Fruit fly (Drosophila melanogaster): Measurements from ENCODE around the gene y.

DNA sequence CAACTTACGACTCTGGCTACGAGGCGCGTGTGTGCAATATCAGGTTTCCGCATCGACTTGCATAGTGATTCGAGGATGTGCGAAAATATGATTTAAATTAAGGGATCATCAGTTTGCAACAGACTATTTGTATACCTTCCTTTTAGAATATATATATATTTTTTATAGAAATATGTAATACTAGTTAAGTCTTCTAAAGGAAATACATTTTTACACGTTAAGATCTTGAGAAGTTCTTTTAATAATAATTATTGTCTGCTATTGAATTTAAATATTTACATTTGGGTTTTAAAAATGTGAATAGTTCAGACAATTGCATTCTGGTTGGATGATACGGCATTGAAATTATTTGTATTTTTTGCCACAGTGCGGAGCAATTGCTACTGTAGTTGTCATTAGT, 10.5 kb downstream of the y start:
- no peak for TF ChIP-seq bab1 (GFP tag; optimal IDR thresholded peaks at IDR 0.05)
- no peak for TF ChIP-seq CG14711 (tag; optimal IDR thresholded peaks at IDR 0.05)
- no peak for TF ChIP-seq CG33017 (tag; optimal IDR thresholded peaks at IDR 0.05)
- no peak for TF ChIP-seq Crg-1 (GFP tag; optimal IDR thresholded peaks at IDR 0.05)
- no peak for TF ChIP-seq CG12768 (GFP tag; optimal IDR thresholded peaks at IDR 0.05)
- TF ChIP-seq tj (GFP tag; optimal IDR thresholded peaks at IDR 0.05) = no peak
- no peak for TF ChIP-seq cnc (optimal IDR thresholded peaks at IDR 0.05)
- TF ChIP-seq Hr96 (GFP tag; optimal IDR thresholded peaks at IDR 0.05) = no peak
- TF ChIP-seq Clk (GFP tag; optimal IDR thresholded peaks at IDR 0.05) = no peak
- TF ChIP-seq CG5204 (GFP tag; optimal IDR thresholded peaks at IDR 0.05) = no peak
- no peak for TF ChIP-seq Mnt (GFP tag; optimal IDR thresholded peaks at IDR 0.05)
- no peak for TF ChIP-seq kay (GFP tag; ENCODE audit: borderline replicate concordance)
- no peak for TF ChIP-seq pad (GFP tag; optimal IDR thresholded peaks at IDR 0.05)
- TF ChIP-seq CG1620 (GFP tag; optimal IDR thresholded peaks at IDR 0.05) = no peak
